Worm (Caenorhabditis elegans): Measurements from ENCODE around the gene K03H1.7.

Gene K03H1.7

ce11 chrIII:9941020-9941674 is 6.1 kb upstream of the K03H1.7 start, which contains the start of the genes K03H1.9 and K03H1.12:
Gene K03H1.9 (minus strand): TSS chrIII:9941490.
Gene K03H1.12 (plus strand): TSS chrIII:9941624.
- no peak for TF ChIP-seq ztf-23 (GFP tag; IDR thresholded peaks at IDR 0.05)
- TF ChIP-seq tab-1 (GFP tag; IDR thresholded peaks at IDR 0.05), result no peak
- no peak for TF ChIP-seq klf-2 (GFP tag; conservative IDR thresholded peaks at IDR 0.05)
- TF ChIP-seq ztf-29 (GFP tag; IDR thresholded peaks at IDR 0.05), result no peak
- no peak for TF ChIP-seq med-1 (GFP tag; optimal IDR thresholded peaks at IDR 0.05; ENCODE audit: insufficient read depth)
- no peak for TF ChIP-seq T22C8.4 (GFP tag; IDR thresholded peaks at IDR 0.05)
- no peak for TF ChIP-seq cog-1 (tag; optimal IDR thresholded peaks at IDR 0.05)
- no peak for TF ChIP-seq flt-1 (GFP tag; IDR thresholded peaks at IDR 0.05)
- TF ChIP-seq ref-1 (GFP tag; conservative IDR thresholded peaks at IDR 0.05), result no peak

ce11 chrIII:9944723-9945122 is 2.5 kb upstream of the K03H1.7 start, which contains the start of gene gln-2:
Gene gln-2 (minus strand): TSS chrIII:9944823.
- TF ChIP-seq ztf-29 (GFP tag; IDR thresholded peaks at IDR 0.05) (no peak), med-1 (GFP tag; optimal IDR thresholded peaks at IDR 0.05; ENCODE audit: insufficient read depth) (no peak), ref-1 (GFP tag; conservative IDR thresholded peaks at IDR 0.05) (no peak), T22C8.4 (GFP tag; IDR thresholded peaks at IDR 0.05) (no peak), flt-1 (GFP tag; IDR thresholded peaks at IDR 0.05) (no peak)

- TF ChIP-seq ztf-23 (GFP tag; IDR thresholded peaks at IDR 0.05), result no peak
- no peak for TF ChIP-seq flt-1 (GFP tag; IDR thresholded peaks at IDR 0.05)
- TF ChIP-seq med-1 (GFP tag; optimal IDR thresholded peaks at IDR 0.05; ENCODE audit: insufficient read depth), result no peak
- no peak for TF ChIP-seq ref-1 (GFP tag; conservative IDR thresholded peaks at IDR 0.05)
- no peak for TF ChIP-seq T22C8.4 (GFP tag; IDR thresholded peaks at IDR 0.05)
These were observed 3.0 kb downstream of the K03H1.7 start, which contains the start of gene K03H1.13 for ce11 chrIII:9950244-9950643. Gene K03H1.13 (minus strand): TSS chrIII:9950344.

DNA sequence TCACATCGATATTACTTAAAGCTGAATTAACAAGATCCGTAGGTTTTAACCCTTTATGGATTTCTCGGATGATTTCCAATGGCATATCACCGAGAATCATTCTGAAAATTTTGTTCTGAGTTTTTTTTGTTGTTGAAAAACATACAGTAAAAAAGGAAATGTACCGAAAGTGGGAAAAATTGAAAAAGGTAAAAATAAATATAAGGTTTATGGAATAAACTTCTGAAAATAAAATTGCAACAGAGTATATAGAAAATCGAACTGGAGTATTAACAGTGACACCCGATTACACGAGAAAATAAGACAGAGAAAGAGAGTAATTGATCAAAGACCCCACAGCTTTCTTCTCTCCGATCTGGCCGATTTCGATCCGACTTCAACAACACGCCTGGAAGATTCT is 4.7 kb downstream of the K03H1.7 start, which contains the start of gene K03H1.11:
Gene K03H1.11 (minus strand): TSS at position 101 of the 400 bp plus-strand sequence.
- TF ChIP-seq klf-2 (GFP tag; conservative IDR thresholded peaks at IDR 0.05) (no peak), ztf-29 (GFP tag; IDR thresholded peaks at IDR 0.05) (no peak), flt-1 (GFP tag; IDR thresholded peaks at IDR 0.05) (no peak), ztf-23 (GFP tag; IDR thresholded peaks at IDR 0.05) (no peak), cog-1 (tag; optimal IDR thresholded peaks at IDR 0.05) (no peak), T22C8.4 (GFP tag; IDR thresholded peaks at IDR 0.05) (no peak), ref-1 (GFP tag; conservative IDR thresholded peaks at IDR 0.05) (no peak), tab-1 (GFP tag; IDR thresholded peaks at IDR 0.05) (no peak), med-1 (GFP tag; optimal IDR thresholded peaks at IDR 0.05; ENCODE audit: insufficient read depth) (no peak)

ce11 chrIII:9956123-9956522 is 8.9 kb downstream of the K03H1.7 start, which contains the start of gene mog-1:
Gene mog-1 (minus strand): TSS chrIII:9956215.
- TF ChIP-seq med-1 (GFP tag; optimal IDR thresholded peaks at IDR 0.05; ENCODE audit: insufficient read depth) (no peak), T22C8.4 (GFP tag; IDR thresholded peaks at IDR 0.05) (no peak), flt-1 (GFP tag; IDR thresholded peaks at IDR 0.05) (no peak), tab-1 (GFP tag; IDR thresholded peaks at IDR 0.05) (no peak), ztf-23 (GFP tag; IDR thresholded peaks at IDR 0.05) (no peak), cog-1 (tag; optimal IDR thresholded peaks at IDR 0.05) (no peak), ref-1 (GFP tag; conservative IDR thresholded peaks at IDR 0.05) (no peak), klf-2 (GFP tag; conservative IDR thresholded peaks at IDR 0.05) (no peak)

- TF ChIP-seq ztf-29 (GFP tag; IDR thresholded peaks at IDR 0.05) (no peak), T22C8.4 (GFP tag; IDR thresholded peaks at IDR 0.05) (no peak), flt-1 (GFP tag; IDR thresholded peaks at IDR 0.05) (no peak), tab-1 (GFP tag; IDR thresholded peaks at IDR 0.05) (no peak), ref-1 (GFP tag; conservative IDR thresholded peaks at IDR 0.05) (no peak), ztf-23 (GFP tag; IDR thresholded peaks at IDR 0.05) (no peak), cog-1 (tag; optimal IDR thresholded peaks at IDR 0.05) (no peak), med-1 (GFP tag; optimal IDR thresholded peaks at IDR 0.05; ENCODE audit: insufficient read depth) (no peak), klf-2 (GFP tag; conservative IDR thresholded peaks at IDR 0.05) (no peak)
These were observed 9.6 kb downstream of the K03H1.7 start, which contains the start of gene alx-1 for ce11 chrIII:9956665-9957401. Gene alx-1 (plus strand): TSS chrIII:9957351.

DNA sequence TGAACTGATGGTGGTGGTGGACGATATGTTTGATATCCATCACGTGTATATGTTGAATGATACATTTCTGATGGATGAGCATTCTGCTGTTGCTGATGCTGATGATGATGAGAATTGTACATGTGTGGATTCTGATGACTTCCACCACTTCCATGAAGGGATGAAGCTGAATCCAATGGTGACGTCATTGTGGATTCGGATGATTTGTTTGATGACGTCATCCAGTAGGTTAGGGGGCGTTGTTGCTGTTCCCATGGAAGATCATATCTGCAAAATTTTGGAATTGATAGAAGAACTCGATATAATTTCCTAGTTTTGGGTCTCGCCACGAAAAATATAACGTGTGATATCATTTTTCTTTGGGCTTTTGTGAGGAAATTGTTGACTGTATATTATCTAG is 16.2 kb downstream of the K03H1.7 start:
- TF ChIP-seq med-1 (GFP tag; optimal IDR thresholded peaks at IDR 0.05; ENCODE audit: insufficient read depth) (no peak), ztf-23 (GFP tag; IDR thresholded peaks at IDR 0.05) (no peak), T22C8.4 (GFP tag; IDR thresholded peaks at IDR 0.05) (no peak), tab-1 (GFP tag; IDR thresholded peaks at IDR 0.05) (no peak)

DNA sequence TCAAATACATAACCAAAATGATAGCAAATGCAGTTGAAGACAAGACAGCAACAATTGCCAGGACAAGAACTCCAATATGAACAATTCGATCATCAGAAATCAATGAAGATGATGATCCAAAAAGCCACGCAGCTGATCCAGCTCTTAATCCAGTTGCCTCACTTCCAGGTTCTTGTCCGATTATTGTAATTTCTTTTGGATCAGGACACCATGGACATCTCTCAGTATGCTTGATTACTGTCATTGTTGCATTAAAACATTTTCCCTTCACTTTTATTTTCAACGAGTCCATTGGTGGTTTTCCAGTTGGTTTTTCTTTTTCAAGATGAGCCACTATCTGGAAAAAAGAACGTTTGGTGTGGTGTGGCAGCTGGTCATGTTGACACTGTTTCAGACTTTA is 17.2 kb downstream of the K03H1.7 start:
- TF ChIP-seq ztf-29 (GFP tag; IDR thresholded peaks at IDR 0.05), result no peak
- TF ChIP-seq T22C8.4 (GFP tag; IDR thresholded peaks at IDR 0.05), result no peak
- TF ChIP-seq ref-1 (GFP tag; conservative IDR thresholded peaks at IDR 0.05), result no peak
- TF ChIP-seq flt-1 (GFP tag; IDR thresholded peaks at IDR 0.05), result no peak
- no peak for TF ChIP-seq klf-2 (GFP tag; conservative IDR thresholded peaks at IDR 0.05)
- TF ChIP-seq ztf-23 (GFP tag; IDR thresholded peaks at IDR 0.05), result no peak
- no peak for TF ChIP-seq cog-1 (tag; optimal IDR thresholded peaks at IDR 0.05)
- no peak for TF ChIP-seq tab-1 (GFP tag; IDR thresholded peaks at IDR 0.05)
- TF ChIP-seq med-1 (GFP tag; optimal IDR thresholded peaks at IDR 0.05; ENCODE audit: insufficient read depth), result no peak

DNA sequence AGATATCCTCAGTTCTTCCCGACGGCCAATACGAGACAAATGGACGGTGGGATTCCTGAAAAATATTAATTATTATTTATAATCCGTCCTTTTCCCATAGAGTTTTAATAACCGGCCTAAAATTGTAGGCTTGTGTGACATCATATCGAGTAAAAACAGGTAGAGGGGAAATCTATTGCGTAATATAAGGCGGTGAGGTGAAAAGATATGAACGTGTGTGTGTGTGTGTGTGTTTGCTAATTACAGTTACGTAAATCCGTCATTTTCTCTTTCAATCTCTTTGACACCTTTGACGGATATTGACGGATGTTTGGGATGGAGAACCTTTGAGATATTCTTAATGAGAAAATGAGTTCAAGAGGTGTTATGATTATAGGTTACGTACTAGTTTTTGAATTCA is 18.2 kb downstream of the K03H1.7 start:
- TF ChIP-seq ref-1 (GFP tag; conservative IDR thresholded peaks at IDR 0.05) (0 out of 2 replicates have a peak, but pooled peaks have one; percentile 36), T22C8.4 (GFP tag; IDR thresholded peaks at IDR 0.05) (no peak), klf-2 (GFP tag; conservative IDR thresholded peaks at IDR 0.05) (no peak)
